Worm (Caenorhabditis elegans) whole organism, midembryonic: ENCODE measurements around the gene sre-36.

ENCODE experiments used
- klf-2 ChIP-seq: fragments of 200-800 bp; sonication (Bioruptor generic); conservative IDR thresholded peaks from 2 replicates; pipeline ENCODE4 v1.3.6; 2022; ENCODE audit warnings: missing genetic modification reagents, missing genetic modification characterization, missing compliant biosample characterization
- med-1 ChIP-seq: sonication (generic microtip); optimal IDR thresholded peaks from 2 replicates; lab custom pipeline; 2017; ENCODE audit warnings: missing genetic modification characterization, mild to moderate bottlenecking, missing compliant biosample characterization, antibody characterized with exemption, missing genetic modification reagents; ENCODE audit not compliant: insufficient read depth
- ztf-23 ChIP-seq: fragments of 200-800 bp; sonication (Bioruptor generic); IDR thresholded peaks from 2 replicates; pipeline ENCODE4 v1.3.6; 2022; ENCODE audit warnings: missing genetic modification reagents, missing genetic modification characterization, missing compliant biosample characterization
- ztf-29 ChIP-seq: fragments of 200-800 bp; sonication (Bioruptor generic); IDR thresholded peaks from 2 replicates; pipeline ENCODE4 v1.3.6; 2022; ENCODE audit warnings: missing genetic modification reagents, missing genetic modification characterization, missing compliant biosample characterization

ce11 chrV:16424428-16424827, 24.9 kb downstream of the sre-36 start, which contains the start of gene srw-29:
- TF ChIP-seq med-1 (GFP tag; lab: Kevin White, UChicago): no peak
- no peak for TF ChIP-seq ztf-23 (GFP tag; lab: Robert Waterston, UW)
- TF ChIP-seq klf-2 (GFP tag; lab: Robert Waterston, UW): no peak
- TF ChIP-seq ztf-29: no peak
